Worm (Caenorhabditis elegans) whole organism, L3 larva: ENCODE data around the gene lbp-9.
A peak's percentile ranks its signal among the peaks of the same experiment; 100 is the strongest.

Experiments used
- R02D3.7 ChIP-seq: fragments of 150-350 bp; optimal IDR thresholded peaks from 2 replicates; lab custom pipeline; 2014; ENCODE audit warnings: missing biosample characterization, missing genetic modification characterization
- ZK546.5 ChIP-seq: sonication (generic microtip); optimal IDR thresholded peaks from 2 replicates; lab custom pipeline; 2017; ENCODE audit warnings: missing biosample characterization, missing genetic modification characterization
- aly-2 ChIP-seq: fragments of 150-350 bp; optimal IDR thresholded peaks from 2 replicates; lab custom pipeline; 2014; ENCODE audit warnings: missing biosample characterization, missing genetic modification characterization
- ceh-16 ChIP-seq: sonication (generic microtip); optimal IDR thresholded peaks from 2 replicates; lab custom pipeline; 2017; ENCODE audit warnings: missing biosample characterization, missing genetic modification characterization
- ceh-28 ChIP-seq: fragments of 150-350 bp; optimal IDR thresholded peaks from 2 replicates; lab custom pipeline; 2014; ENCODE audit warnings: missing biosample characterization, missing genetic modification reagents, missing genetic modification characterization
- ceh-82 ChIP-seq: fragments of 150-350 bp; optimal IDR thresholded peaks from 2 replicates; lab custom pipeline; 2014; ENCODE audit warnings: missing biosample characterization, missing genetic modification characterization
- ceh-9 ChIP-seq: sonication (generic microtip); optimal IDR thresholded peaks from 2 replicates; lab custom pipeline; 2018; ENCODE audit warnings: missing biosample characterization, missing genetic modification characterization
- egl-27 ChIP-seq: sonication (generic microtip); optimal IDR thresholded peaks from 4 replicates; lab custom pipeline; 2017; ENCODE audit warnings: missing biosample characterization, missing genetic modification reagents, missing genetic modification characterization
- egl-5 ChIP-seq: fragments of 150-350 bp; optimal IDR thresholded peaks from 2 replicates; lab custom pipeline; 2017; ENCODE audit warnings: missing biosample characterization, missing genetic modification reagents, missing genetic modification characterization, inconsistent platforms
- elt-1 ChIP-seq: fragments of 150-350 bp; optimal IDR thresholded peaks from 2 replicates; lab custom pipeline; 2014; ENCODE audit warnings: missing biosample characterization, missing genetic modification characterization
- elt-2 ChIP-seq: sonication (generic microtip); optimal IDR thresholded peaks from 2 replicates; lab custom pipeline; 2016; ENCODE audit warnings: missing genetic modification reagents, mild to moderate bottlenecking, missing genetic modification characterization, missing compliant biosample characterization
- fkh-10 ChIP-seq: sonication (generic microtip); optimal IDR thresholded peaks from 2 replicates; lab custom pipeline; 2017; ENCODE audit warnings: missing biosample characterization, missing genetic modification reagents, missing genetic modification characterization
- fkh-2 ChIP-seq: fragments of 150-350 bp; optimal IDR thresholded peaks from 2 replicates; lab custom pipeline; 2014; ENCODE audit warnings: missing biosample characterization, missing genetic modification reagents, missing genetic modification characterization
- fos-1 ChIP-seq: fragments of 150-350 bp; optimal IDR thresholded peaks from 2 replicates; lab custom pipeline; 2014; ENCODE audit warnings: missing biosample characterization, missing genetic modification characterization
- hmg-11 ChIP-seq: sonication (generic microtip); optimal IDR thresholded peaks from 2 replicates; lab custom pipeline; 2016; ENCODE audit warnings: missing genetic modification characterization, missing compliant biosample characterization
- jun-1 ChIP-seq: fragments of 150-350 bp; optimal IDR thresholded peaks from 2 replicates; lab custom pipeline; 2014; ENCODE audit warnings: missing biosample characterization, missing genetic modification reagents, missing genetic modification characterization
- lin-15B ChIP-seq: fragments of 150-350 bp; optimal IDR thresholded peaks from 2 replicates; lab custom pipeline; 2014; ENCODE audit warnings: missing biosample characterization, missing genetic modification characterization
- lin-39 ChIP-seq: fragments of 150-350 bp; optimal IDR thresholded peaks from 2 replicates; lab custom pipeline; 2018; ENCODE audit warnings: missing biosample characterization, missing genetic modification reagents, missing genetic modification characterization
- lsy-12 ChIP-seq: sonication (generic microtip); optimal IDR thresholded peaks from 2 replicates; lab custom pipeline; 2016; ENCODE audit warnings: mild to moderate bottlenecking, missing genetic modification characterization, missing compliant biosample characterization
- mml-1 ChIP-seq: fragments of 150-350 bp; sonication (generic microtip); optimal IDR thresholded peaks from 3 replicates; lab custom pipeline; 2014; ENCODE audit warnings: missing biosample characterization, missing genetic modification characterization
- nhr-11 ChIP-seq: fragments of 150-350 bp; optimal IDR thresholded peaks from 2 replicates; lab custom pipeline; 2014; ENCODE audit warnings: missing biosample characterization, missing genetic modification characterization
- nhr-12 ChIP-seq: fragments of 150-350 bp; optimal IDR thresholded peaks from 2 replicates; lab custom pipeline; 2014; ENCODE audit warnings: missing biosample characterization, missing genetic modification characterization
- nhr-23 ChIP-seq: fragments of 150-350 bp; optimal IDR thresholded peaks from 2 replicates; lab custom pipeline; 2014; ENCODE audit warnings: missing biosample characterization, missing genetic modification reagents, missing genetic modification characterization
- nhr-237 ChIP-seq: fragments of 150-350 bp; optimal IDR thresholded peaks from 2 replicates; lab custom pipeline; 2014; ENCODE audit warnings: missing biosample characterization, missing genetic modification characterization
- nhr-25 ChIP-seq: sonication (generic microtip); optimal IDR thresholded peaks from 2 replicates; lab custom pipeline; 2017; ENCODE audit warnings: missing biosample characterization, missing genetic modification characterization
- nhr-28 ChIP-seq: fragments of 150-350 bp; optimal IDR thresholded peaks from 2 replicates; lab custom pipeline; 2014; ENCODE audit warnings: missing biosample characterization, missing genetic modification characterization
- nhr-43 ChIP-seq: sonication (generic microtip); optimal IDR thresholded peaks from 2 replicates; lab custom pipeline; 2016; ENCODE audit warnings: mild to moderate bottlenecking, missing genetic modification characterization, missing compliant biosample characterization; ENCODE audit not compliant: poor library complexity, severe bottlenecking
- nhr-67 ChIP-seq: fragments of 150-350 bp; optimal IDR thresholded peaks from 2 replicates; lab custom pipeline; 2014; ENCODE audit warnings: missing biosample characterization, missing genetic modification characterization
- nhr-76 ChIP-seq: fragments of 150-350 bp; sonication (generic microtip); optimal IDR thresholded peaks from 5 replicates; lab custom pipeline; 2014; ENCODE audit warnings: missing biosample characterization, missing genetic modification characterization
- nhr-77 ChIP-seq: fragments of 150-350 bp; optimal IDR thresholded peaks from 2 replicates; lab custom pipeline; 2014; ENCODE audit warnings: missing biosample characterization, missing genetic modification characterization
- pha-4 ChIP-seq: fragments of 150-350 bp; optimal IDR thresholded peaks from 2 replicates; lab custom pipeline; 2014; ENCODE audit warnings: missing biosample characterization, missing genetic modification reagents, missing genetic modification characterization
- pqm-1 ChIP-seq: fragments of 150-350 bp; optimal IDR thresholded peaks from 2 replicates; lab custom pipeline; 2017; ENCODE audit warnings: missing biosample characterization, missing genetic modification characterization, inconsistent platforms
- sea-2 ChIP-seq: fragments of 150-350 bp; sonication (generic microtip); optimal IDR thresholded peaks from 4 replicates; lab custom pipeline; 2014; ENCODE audit warnings: missing biosample characterization, missing genetic modification reagents, missing genetic modification characterization
- skn-1 ChIP-seq: fragments of 150-350 bp; optimal IDR thresholded peaks from 2 replicates; lab custom pipeline; 2014; ENCODE audit warnings: missing biosample characterization, missing genetic modification characterization
- snpc-4 ChIP-seq: fragments of 150-350 bp; optimal IDR thresholded peaks from 2 replicates; lab custom pipeline; 2014; ENCODE audit warnings: missing biosample characterization, missing genetic modification characterization
- unc-39 ChIP-seq: sonication (generic microtip); optimal IDR thresholded peaks from 4 replicates; lab custom pipeline; 2017; ENCODE audit warnings: missing biosample characterization, missing genetic modification characterization
- unc-62 ChIP-seq: fragments of 150-350 bp; sonication (generic microtip); optimal IDR thresholded peaks from 4 replicates; lab custom pipeline; 2014; ENCODE audit warnings: missing biosample characterization, missing genetic modification reagents, missing genetic modification characterization
- zag-1 ChIP-seq: fragments of 150-350 bp; optimal IDR thresholded peaks from 2 replicates; lab custom pipeline; 2014; ENCODE audit warnings: missing biosample characterization, missing genetic modification characterization
- ztf-4 ChIP-seq: fragments of 150-350 bp; optimal IDR thresholded peaks from 2 replicates; lab custom pipeline; 2014; ENCODE audit warnings: missing biosample characterization, missing genetic modification characterization

lbp-9 gene

DNA sequence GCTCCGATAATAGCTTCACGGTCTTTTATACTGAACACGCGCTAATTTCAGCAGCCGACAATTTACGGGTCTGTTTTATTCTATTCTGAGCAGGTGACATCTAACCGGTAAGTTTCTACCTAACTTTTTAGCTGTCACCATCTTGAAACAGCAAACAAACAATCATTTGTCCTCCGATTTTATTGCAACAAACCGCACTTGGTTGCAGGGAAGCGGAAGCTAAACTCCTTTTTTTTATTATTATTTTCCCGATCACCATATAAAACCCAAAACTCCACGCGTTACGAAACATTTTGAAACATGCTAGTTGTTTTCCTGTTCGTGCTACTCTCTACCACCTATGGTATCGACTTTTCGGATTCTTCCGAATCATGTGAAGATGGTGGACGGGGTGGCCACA, 29.4 kb downstream of the lbp-9 start, which contains the start of gene clec-208:
TSS of gene clec-208 (plus strand) at position 301 of the 400 bp plus-strand sequence.
- TF ChIP-seq hmg-11 (tag; lab: Kevin White, UChicago) (no peak), aly-2 (tag; lab: Kevin White, UChicago) (no peak), fkh-2 (tag; lab: Kevin White, UChicago) (no peak), mml-1 (tag; lab: Kevin White, UChicago) (no peak), egl-5 (tag; lab: Kevin White, UChicago) (no peak), sea-2 (GFP tag; lab: Kevin White, UChicago) (no peak), nhr-28 (no peak), jun-1 (tag; lab: Kevin White, UChicago) (no peak), fos-1 (tag; lab: Kevin White, UChicago) (no peak), ceh-16 (no peak), nhr-43 (tag; lab: Kevin White, UChicago) (no peak), R02D3.7 (tag; lab: Kevin White, UChicago) (no peak)

DNA sequence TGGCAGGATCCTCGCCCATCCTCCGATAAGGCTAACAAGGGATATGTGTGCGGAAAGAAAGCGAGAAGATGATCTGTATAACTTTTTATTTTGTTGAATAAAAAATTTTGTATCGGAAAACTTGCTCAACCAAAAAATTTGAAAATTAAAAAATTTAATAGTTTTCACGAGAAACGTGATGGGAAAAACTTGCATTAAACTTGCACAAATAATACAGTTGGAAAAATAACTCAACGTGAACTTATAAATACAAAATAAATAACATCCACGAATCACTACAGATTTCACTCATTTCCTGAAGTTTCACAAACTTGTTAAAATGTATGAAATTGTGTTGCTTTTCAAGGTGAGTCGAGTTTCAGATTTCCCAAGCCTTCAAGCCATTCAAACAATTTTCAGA, 30.8 kb downstream of the lbp-9 start, which contains the start of gene F36F12.7:
TSS of gene F36F12.7 (plus strand) at position 301 of the 400 bp plus-strand sequence.
- no peak for TF ChIP-seq nhr-12 (tag; lab: Kevin White, UChicago)

DNA sequence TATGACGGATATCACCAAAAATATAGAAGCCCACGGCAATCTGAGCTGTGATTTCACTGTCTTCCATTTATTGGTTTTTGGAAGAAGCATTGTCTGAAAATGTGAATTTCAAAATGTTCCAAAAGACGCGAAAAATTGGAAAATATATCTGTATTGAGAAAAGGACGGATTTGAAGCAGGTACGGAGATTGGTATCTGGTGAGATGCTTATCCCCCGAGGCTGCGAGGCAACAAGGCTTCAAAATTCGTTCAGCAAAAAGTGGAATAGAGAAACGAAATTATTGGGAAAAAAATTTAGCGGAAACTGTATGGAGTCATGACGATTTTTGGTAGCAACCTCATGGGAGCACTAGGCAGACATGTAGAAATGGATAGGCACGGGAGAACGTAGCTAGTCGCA, 34.9 kb downstream of the lbp-9 start, which contains the start of gene F36F12.1:
TSS of gene F36F12.1 (minus strand) at position 101 of the 400 bp plus-strand sequence.
- TF ChIP-seq nhr-12 (tag; lab: Kevin White, UChicago) (no peak), nhr-76 (tag; lab: Kevin White, UChicago) (no peak), lsy-12 (no peak), ceh-82 (no peak), egl-5 (tag; lab: Kevin White, UChicago) (no peak), pqm-1 (tag; lab: Kevin White, UChicago) (no peak), nhr-25 (tag; lab: Kevin White, UChicago) (no peak), egl-27 (tag; lab: Kevin White, UChicago) (no peak), skn-1 (tag; lab: Kevin White, UChicago) (no peak), unc-39 (no peak), mml-1 (tag; lab: Kevin White, UChicago) (no peak), lin-39 (tag; lab: Kevin White, UChicago) (no peak), fos-1 (tag; lab: Kevin White, UChicago) (no peak), nhr-23 (no peak), ceh-28 (no peak), snpc-4 (tag; lab: Kevin White, UChicago) (no peak)

DNA sequence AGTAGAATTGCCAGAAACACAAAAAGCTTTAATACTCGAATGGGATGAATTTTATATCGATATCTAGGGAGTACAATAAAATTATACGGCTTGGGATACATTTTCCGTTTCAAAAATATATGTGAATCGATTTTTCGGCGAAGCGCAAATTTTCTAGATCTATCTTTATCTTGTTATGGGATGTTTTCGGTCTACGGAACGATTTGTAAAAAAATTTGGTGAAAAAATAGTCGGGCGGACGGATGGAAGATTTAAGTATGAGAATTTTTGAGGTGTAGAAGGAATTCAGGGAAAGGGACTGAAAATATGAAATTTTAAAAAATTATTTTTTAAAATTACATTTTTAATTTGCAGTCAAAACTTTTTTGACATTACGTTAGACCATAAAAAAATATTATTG, 37.7 kb downstream of the lbp-9 start, which contains the start of gene F22F7.4:
TSS of gene F22F7.4 (minus strand) at position 101 of the 400 bp plus-strand sequence.
- TF ChIP-seq nhr-237 (no peak), nhr-11 (tag; lab: Kevin White, UChicago) (no peak), nhr-23 (no peak), unc-39 (no peak), zag-1 (tag; lab: Kevin White, UChicago) (no peak), nhr-12 (tag; lab: Kevin White, UChicago) (no peak), pqm-1 (tag; lab: Kevin White, UChicago) (no peak), unc-62 (GFP tag; lab: Kevin White, UChicago) (no peak), ztf-4 (tag; lab: Kevin White, UChicago) (no peak), ceh-9 (tag; lab: Kevin White, UChicago) (no peak), nhr-76 (tag; lab: Kevin White, UChicago) (no peak), skn-1 (tag; lab: Kevin White, UChicago) (no peak), ZK546.5 (no peak), nhr-67 (tag; lab: Kevin White, UChicago) (no peak), lin-39 (tag; lab: Kevin White, UChicago) (no peak), elt-1 (tag; lab: Kevin White, UChicago) (no peak), snpc-4 (tag; lab: Kevin White, UChicago) (no peak), nhr-77 (tag; lab: Kevin White, UChicago) (no peak), egl-27 (tag; lab: Kevin White, UChicago) (no peak), ceh-82 (no peak)

DNA sequence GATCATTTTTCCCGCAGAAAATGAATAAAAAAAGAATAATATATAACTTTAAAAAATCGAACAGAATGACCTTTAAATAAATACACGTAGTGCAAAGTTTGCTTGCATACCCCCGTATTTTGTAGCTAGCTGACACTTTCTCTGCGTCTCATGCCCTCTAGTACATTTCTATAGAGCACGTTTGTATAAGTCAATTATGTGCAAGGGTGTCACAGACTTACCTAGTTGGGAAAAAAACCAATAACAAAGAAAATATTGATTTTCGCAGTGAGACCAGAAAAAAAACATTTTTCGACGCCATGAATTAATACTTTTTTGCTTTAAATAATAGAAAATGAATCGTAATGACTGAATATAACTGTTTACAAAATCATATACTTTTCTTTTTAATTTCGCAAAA, 41.0 kb downstream of the lbp-9 start, which contains the start of gene ckb-4:
TSS of gene ckb-4 (minus strand) at position 140 of the 400 bp plus-strand sequence.
- TF ChIP-seq lin-39 (tag; lab: Kevin White, UChicago) (peak; percentile 15), elt-1 (tag; lab: Kevin White, UChicago) (no peak), nhr-25 (tag; lab: Kevin White, UChicago) (peak; percentile 11), hmg-11 (tag; lab: Kevin White, UChicago) (peak; percentile 58), fos-1 (tag; lab: Kevin White, UChicago) (no peak), snpc-4 (tag; lab: Kevin White, UChicago) (peak; percentile 72), pha-4 (tag; lab: Kevin White, UChicago) (peak; percentile 86), sea-2 (GFP tag; lab: Kevin White, UChicago) (no peak), elt-2 (tag; lab: Kevin White, UChicago) (peak; percentile 36), nhr-23 (peak; percentile 39), fkh-10 (no peak), lin-15B (tag; lab: Kevin White, UChicago) (peak; percentile 60), nhr-76 (tag; lab: Kevin White, UChicago) (no peak)
